Fruit fly (Drosophila melanogaster): ENCODE results near the gene CG11679.

CG11679 gene

DNA sequence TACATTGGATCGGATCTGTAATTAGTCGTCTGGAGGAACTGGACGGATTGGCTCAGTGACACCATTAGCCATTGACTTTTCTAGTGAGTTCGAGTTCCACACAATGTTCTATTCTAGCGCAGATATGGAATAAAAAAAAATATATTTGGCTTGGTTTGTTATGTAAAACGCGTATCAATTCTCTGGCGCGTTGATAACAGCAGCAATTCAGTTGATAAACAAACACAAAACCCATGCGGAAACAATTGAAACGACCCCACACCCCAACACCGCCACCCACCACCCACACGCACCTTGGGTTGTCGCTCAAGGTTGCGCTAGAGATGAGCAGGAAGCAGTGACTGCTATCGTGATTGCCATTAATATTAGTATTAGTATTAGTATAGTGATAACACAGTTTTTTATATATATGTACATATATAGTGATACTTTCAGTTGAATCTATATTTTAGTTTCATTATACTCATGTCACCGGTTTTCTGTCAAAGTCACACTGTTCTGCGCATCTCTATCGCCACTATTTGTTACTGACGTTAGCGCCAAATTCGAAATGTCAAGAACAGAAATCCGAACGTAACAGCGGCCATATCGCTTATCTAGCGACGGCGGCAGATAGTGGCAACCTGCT lies 41.1 kb downstream of the CG11679 start (continued):
- TF ChIP-seq CG6276 (GFP tag; optimal IDR thresholded peaks at IDR 0.05) (peak; percentile 81), CG9139 (GFP tag; optimal IDR thresholded peaks at IDR 0.05) (peak; percentile 71), CG6854 (GFP tag; optimal IDR thresholded peaks at IDR 0.05) (peak; percentile 48), vri (GFP tag; optimal IDR thresholded peaks at IDR 0.05) (peak; percentile 82), Hr38 (GFP tag; optimal IDR thresholded peaks at IDR 0.05) (no peak), Eip78C (GFP tag) (peak; percentile 93), pdm3 (GFP tag; optimal IDR thresholded peaks at IDR 0.05) (peak; percentile 79), acj6 (GFP tag; optimal IDR thresholded peaks at IDR 0.05) (peak; percentile 84), CG32006 (GFP tag; optimal IDR thresholded peaks at IDR 0.05) (peak; percentile 86), Sox14 (GFP tag; optimal IDR thresholded peaks at IDR 0.05) (peak; percentile 68), Sox15 (GFP tag; optimal IDR thresholded peaks at IDR 0.05) (peak; percentile 73), fd85E (GFP tag; optimal IDR thresholded peaks at IDR 0.05) (no peak), CG3919 (GFP tag; optimal IDR thresholded peaks at IDR 0.05) (peak; percentile 88), CG8119 (GFP tag; IDR thresholded peaks at IDR 0.05) (peak; percentile 74), CG34406 (GFP tag; optimal IDR thresholded peaks at IDR 0.05) (peak; percentile 78), Eip93F (GFP tag; optimal IDR thresholded peaks at IDR 0.05) (peak; percentile 71), Eip75B (GFP tag; optimal IDR thresholded peaks at IDR 0.05) (peak; percentile 73), dsx (GFP tag; optimal IDR thresholded peaks at IDR 0.05; ENCODE audit: poor library complexity, severe bottlenecking) (peak; percentile 87), CG10631 (GFP tag; optimal IDR thresholded peaks at IDR 0.05) (peak; percentile 90), CG6792 (GFP tag; optimal IDR thresholded peaks at IDR 0.05) (peak; percentile 83)

DNA sequence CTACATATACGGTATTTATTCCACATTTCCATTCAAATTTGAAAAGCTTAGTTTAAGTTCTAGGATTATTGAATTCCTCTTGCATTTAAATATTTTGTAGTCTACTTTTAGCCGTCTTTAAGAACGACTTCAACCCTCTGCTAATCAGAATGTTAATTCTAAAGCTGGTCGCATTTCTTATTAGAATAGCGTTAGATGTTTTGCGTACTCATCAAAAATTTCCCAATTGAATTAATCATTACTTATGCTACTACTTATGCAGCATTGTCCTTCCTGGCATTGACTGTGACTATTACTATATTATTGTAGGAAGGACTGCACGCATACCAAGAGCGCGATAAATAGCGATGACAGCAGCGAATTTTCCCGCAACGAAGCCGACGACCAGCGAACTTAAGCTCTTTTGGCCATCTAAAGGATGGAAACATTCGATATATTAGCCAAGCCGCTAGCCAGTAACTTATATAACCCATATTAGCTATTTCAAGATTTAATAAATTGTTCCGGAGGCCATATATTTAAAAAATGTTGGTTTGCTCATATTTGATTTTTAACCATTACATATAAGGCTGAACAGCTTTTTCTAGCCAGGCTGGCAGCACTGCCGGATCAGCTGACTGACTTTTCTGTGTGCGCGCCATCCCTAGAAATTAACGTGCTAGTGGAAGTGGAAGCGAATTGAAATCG lies 41.8 kb downstream of the CG11679 start, which contains the start of gene CG8128:
CG8128 (plus strand) TSS at position 641 of the 687 bp plus-strand sequence.
- no peak for TF ChIP-seq CG15336 (GFP tag; IDR thresholded peaks at IDR 0.05)
- no peak for TF ChIP-seq CG16779 (tag; optimal IDR thresholded peaks at IDR 0.05)
- no peak for TF ChIP-seq Eip75B (GFP tag; optimal IDR thresholded peaks at IDR 0.05)
- TF ChIP-seq ss (GFP tag; optimal IDR thresholded peaks at IDR 0.05): no peak
- no peak for TF ChIP-seq CG4318 (GFP tag; optimal IDR thresholded peaks at IDR 0.05)
- TF ChIP-seq Sox102F (GFP tag; optimal IDR thresholded peaks at IDR 0.05): no peak
- TF ChIP-seq vri (GFP tag; optimal IDR thresholded peaks at IDR 0.05): no peak
- no peak for TF ChIP-seq CG11902 (GFP tag; optimal IDR thresholded peaks at IDR 0.05)
- no peak for TF ChIP-seq Ets96B (tag; optimal IDR thresholded peaks at IDR 0.05)
- peak; percentile 13 for TF ChIP-seq Met (GFP tag; optimal IDR thresholded peaks at IDR 0.05)
- TF ChIP-seq Sox14 (GFP tag; optimal IDR thresholded peaks at IDR 0.05): no peak
- no peak for TF ChIP-seq fkh (GFP tag; optimal IDR thresholded peaks at IDR 0.05)
- TF ChIP-seq Sox15 (GFP tag; optimal IDR thresholded peaks at IDR 0.05): no peak
- no peak for TF ChIP-seq Ets21C (GFP tag; optimal IDR thresholded peaks at IDR 0.05)
- no peak for TF ChIP-seq CG8632 (GFP tag; optimal IDR thresholded peaks at IDR 0.05)
- TF ChIP-seq spab (GFP tag; optimal IDR thresholded peaks at IDR 0.05): no peak
- TF ChIP-seq Eip78C (GFP tag): no peak
- TF ChIP-seq CG8119 (GFP tag; IDR thresholded peaks at IDR 0.05): no peak
- no peak for TF ChIP-seq OdsH (GFP tag; optimal IDR thresholded peaks at IDR 0.05)
- peak; percentile 8 for TF ChIP-seq lz (GFP tag; optimal IDR thresholded peaks at IDR 0.05)
- no peak for TF ChIP-seq Hr38 (GFP tag; optimal IDR thresholded peaks at IDR 0.05)
- TF ChIP-seq dsx (GFP tag; optimal IDR thresholded peaks at IDR 0.05; ENCODE audit: poor library complexity, severe bottlenecking): no peak
- no peak for TF ChIP-seq CG6792 (GFP tag; optimal IDR thresholded peaks at IDR 0.05)
- TF ChIP-seq esn (GFP tag; optimal IDR thresholded peaks at IDR 0.05): peak; percentile 6
- TF ChIP-seq Smox (GFP tag; optimal IDR thresholded peaks at IDR 0.05): no peak
- TF ChIP-seq CG31627 (GFP tag; optimal IDR thresholded peaks at IDR 0.05): peak; percentile 6
- no peak for TF ChIP-seq CG6808 (GFP tag; optimal IDR thresholded peaks at IDR 0.05)
- TF ChIP-seq Gug (GFP tag; IDR thresholded peaks at IDR 0.05): no peak
- no peak for TF ChIP-seq Eip93F (GFP tag; optimal IDR thresholded peaks at IDR 0.05)
- TF ChIP-seq CG6276 (GFP tag; optimal IDR thresholded peaks at IDR 0.05): no peak
- TF ChIP-seq salr (GFP tag; optimal IDR thresholded peaks at IDR 0.05): no peak
- no peak for TF ChIP-seq net (GFP tag; optimal IDR thresholded peaks at IDR 0.05)
- no peak for TF ChIP-seq CG9139 (GFP tag; optimal IDR thresholded peaks at IDR 0.05)
- no peak for TF ChIP-seq CG10631 (GFP tag; optimal IDR thresholded peaks at IDR 0.05)
- TF ChIP-seq achi (GFP tag; optimal IDR thresholded peaks at IDR 0.05): no peak
- TF ChIP-seq CG6854 (GFP tag; optimal IDR thresholded peaks at IDR 0.05): no peak
- peak; percentile 19 for TF ChIP-seq Hr39 (GFP tag; optimal IDR thresholded peaks at IDR 0.05)
- no peak for TF ChIP-seq CG3919 (GFP tag; optimal IDR thresholded peaks at IDR 0.05)
- no peak for TF ChIP-seq CG1621 (tag; optimal IDR thresholded peaks at IDR 0.05)
- TF ChIP-seq svp (GFP tag): peak; percentile 58
- TF ChIP-seq CG34406 (GFP tag; optimal IDR thresholded peaks at IDR 0.05): no peak
- TF ChIP-seq topi (GFP tag; optimal IDR thresholded peaks at IDR 0.05): no peak

Measured in whole organism, prepupa.